Fruit fly (Drosophila melanogaster): ENCODE measurements around the gene Cmpk.
A peak's percentile ranks its signal among the peaks of the same experiment; 100 is the strongest.

The Cmpk gene

DNA sequence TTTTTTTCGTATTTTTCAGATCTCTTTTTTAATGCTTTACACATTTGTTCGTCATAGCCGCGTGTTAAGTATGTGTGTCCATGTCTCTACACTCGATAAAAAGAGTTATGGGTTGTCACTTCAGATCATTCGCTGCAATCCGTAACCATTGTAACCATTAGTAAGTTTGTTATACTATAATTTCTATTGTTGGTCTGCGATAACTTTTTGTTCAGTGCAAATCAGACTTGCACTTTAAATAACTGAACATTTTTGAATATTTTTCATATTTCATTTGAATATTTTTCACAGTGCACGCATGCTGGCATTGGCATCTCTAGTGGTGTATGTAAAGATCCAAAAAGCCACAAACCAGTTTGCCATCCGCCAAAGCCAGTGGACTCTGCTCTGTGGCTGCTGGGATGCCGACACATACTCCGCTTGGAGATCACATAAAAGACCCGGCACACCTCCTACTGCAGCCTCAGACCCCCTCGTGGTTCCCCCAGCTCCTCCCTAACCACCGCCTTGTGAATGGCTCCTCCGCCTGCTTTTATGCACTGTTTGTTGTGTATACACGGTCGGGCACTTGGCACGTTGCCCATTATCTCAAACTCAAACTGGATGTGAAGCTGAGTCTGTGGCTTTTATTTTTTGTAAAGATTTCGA, 46.2 kb downstream of the Cmpk start (continued):
- TF ChIP-seq Lhr (GFP tag; optimal IDR thresholded peaks at IDR 0.05) (peak; percentile 76), gsb (GFP tag; IDR thresholded peaks at IDR 0.05) (peak; percentile 78), Usf (GFP tag; optimal IDR thresholded peaks at IDR 0.05) (peak; percentile 75), CG6765 (GFP tag; optimal IDR thresholded peaks at IDR 0.05) (peak; percentile 66), CG15514 (GFP tag; optimal IDR thresholded peaks at IDR 0.05) (peak; percentile 46), CG3065 (GFP tag; optimal IDR thresholded peaks at IDR 0.05) (peak; percentile 66), CG6683 (GFP tag; optimal IDR thresholded peaks at IDR 0.05) (peak; percentile 56), CG4617 (GFP tag; optimal IDR thresholded peaks at IDR 0.05; ENCODE audit: borderline replicate concordance) (peak; percentile 54), chif (GFP tag; optimal IDR thresholded peaks at IDR 0.05) (peak; percentile 84 to 89), croc (GFP tag; conservative IDR thresholded peaks at IDR 0.05) (peak; percentile 83), Opbp (GFP tag; IDR thresholded peaks at IDR 0.05; ENCODE audit: partially characterized antibody) (no peak), CTCF (GFP tag; optimal IDR thresholded peaks at IDR 0.05) (peak; percentile 48), Ptx1 (GFP tag; IDR thresholded peaks at IDR 0.05) (peak; percentile 94), CG34376 (GFP tag; optimal IDR thresholded peaks at IDR 0.05) (no peak), CG10462 (GFP tag; optimal IDR thresholded peaks at IDR 0.05) (peak; percentile 76), Awh (GFP tag; IDR thresholded peaks at IDR 0.05) (peak; percentile 89), CG7271 (tag; optimal IDR thresholded peaks at IDR 0.05) (peak; percentile 57), CG8478 (optimal IDR thresholded peaks at IDR 0.05) (no peak), Drgx (GFP tag; IDR thresholded peaks at IDR 0.05) (peak; percentile 94), CG11093 (GFP tag; IDR thresholded peaks at IDR 0.05) (peak; percentile 81), otp (GFP tag; IDR thresholded peaks at IDR 0.05) (peak; percentile 48; the same call in 1 of the 3 replicates), lmd (GFP tag; IDR thresholded peaks at IDR 0.05) (peak; percentile 89), CG9609 (GFP tag; optimal IDR thresholded peaks at IDR 0.05) (peak; percentile 78), disco-r (GFP tag; optimal IDR thresholded peaks at IDR 0.05) (peak; percentile 84), BEAF-32 (GFP tag; optimal IDR thresholded peaks at IDR 0.05) (no peak), wek (GFP tag; optimal IDR thresholded peaks at IDR 0.05) (peak; percentile 58), Ravus (GFP tag; IDR thresholded peaks at IDR 0.05) (peak; percentile 36), CG12659 (GFP tag; optimal IDR thresholded peaks at IDR 0.05) (peak; percentile 87), ro (GFP tag; IDR thresholded peaks at IDR 0.05) (peak; percentile 56; the same call in 1 of the 2 replicates), zfh1 (GFP tag; IDR thresholded peaks at IDR 0.05) (peak; percentile 84), CG13287 (GFP tag; IDR thresholded peaks at IDR 0.05; ENCODE audit: partially characterized antibody) (no peak), Hr78 (GFP tag; optimal IDR thresholded peaks at IDR 0.05) (peak in 1 of 2 experiments; percentile 75), CG32767 (GFP tag; IDR thresholded peaks at IDR 0.05) (peak; percentile 83), CG31365 (tag; optimal IDR thresholded peaks at IDR 0.05) (peak; percentile 26), CG3847 (GFP tag; IDR thresholded peaks at IDR 0.05) (peak; percentile 81), en (GFP tag; optimal IDR thresholded peaks at IDR 0.05) (peak; percentile 78), pum (GFP tag; optimal IDR thresholded peaks at IDR 0.05) (peak; percentile 84), CG1024 (GFP tag; IDR thresholded peaks at IDR 0.05) (peak; percentile 73), hth (optimal IDR thresholded peaks at IDR 0.05) (no peak), Trl (optimal IDR thresholded peaks at IDR 0.05) (no peak), Trl (GFP tag; optimal IDR thresholded peaks at IDR 0.05) (peak; percentile 85), ttk (GFP tag; IDR thresholded peaks at IDR 0.05) (peak; percentile 85), Dbx (GFP tag; IDR thresholded peaks at IDR 0.05) (peak; percentile 80; the same call in 2 of the 3 replicates), Hand (GFP tag; optimal IDR thresholded peaks at IDR 0.05) (peak; percentile 47), CG12769 (tag; optimal IDR thresholded peaks at IDR 0.05) (peak; percentile 81), Abd-B (GFP tag; optimal IDR thresholded peaks at IDR 0.05) (peak; percentile 83), Myb (GFP tag; optimal IDR thresholded peaks at IDR 0.05) (peak; percentile 53), Scr (GFP tag; IDR thresholded peaks at IDR 0.05; ENCODE audit: partially characterized antibody) (no peak), HLH4C (GFP tag; IDR thresholded peaks at IDR 0.05; ENCODE audit: partially characterized antibody) (no peak), Vsx1 (GFP tag; optimal IDR thresholded peaks at IDR 0.05) (peak; percentile 76), CHES-1-like (GFP tag; optimal IDR thresholded peaks at IDR 0.05) (peak; percentile 86)

Data from whole organism, embryonic.